Worm (Caenorhabditis elegans): ENCODE measurements around the gene tag-266.
A peak's percentile ranks its signal among the peaks of the same experiment; 100 is the strongest.

Gene tag-266

ce11 chrIII:620204-620718 is 19.8 kb downstream of the tag-266 start, which contains the start of gene T19C3.4:
TSS of gene T19C3.4 (minus strand) at chrIII:620254.
- no peak for TF ChIP-seq swsn-7 (tag; optimal IDR thresholded peaks at IDR 0.05)
- TF ChIP-seq efl-1 (optimal IDR thresholded peaks at IDR 0.05), result no peak
- TF ChIP-seq efl-1 (GFP tag; optimal IDR thresholded peaks at IDR 0.05 in 1 of 2), result peak in 1 of 2 experiments; percentile 35
- no peak for TF ChIP-seq unc-62 (GFP tag; optimal IDR thresholded peaks at IDR 0.05)
- no peak for TF ChIP-seq lin-39 (tag; optimal IDR thresholded peaks at IDR 0.05)
- no peak for TF ChIP-seq C34B4.2 (tag; optimal IDR thresholded peaks at IDR 0.05)
- TF ChIP-seq nhr-85 (tag), result peak; percentile 73
- TF ChIP-seq aha-1 (tag; optimal IDR thresholded peaks at IDR 0.05), result no peak
- TF ChIP-seq grh-1 (GFP tag; IDR thresholded peaks at IDR 0.05), result no peak
- no peak for TF ChIP-seq nhr-11 (tag; optimal IDR thresholded peaks at IDR 0.05)
- no peak for TF ChIP-seq dpl-1 (GFP tag; optimal IDR thresholded peaks at IDR 0.05)
- no peak for TF ChIP-seq rnt-1 (tag; optimal IDR thresholded peaks at IDR 0.05)
- no peak for TF ChIP-seq ceh-82 (tag; optimal IDR thresholded peaks at IDR 0.05)
- peak in 1 of 2 experiments; percentile 30 for TF ChIP-seq mdl-1 (tag; optimal IDR thresholded peaks at IDR 0.05)
- TF ChIP-seq snu-23 (GFP tag; optimal IDR thresholded peaks at IDR 0.05), result peak; percentile 16
- peak; percentile 9 for TF ChIP-seq nhr-90 (tag; optimal IDR thresholded peaks at IDR 0.05; ENCODE audit: poor library complexity)
- peak in 1 of 2 experiments; percentile 19 for TF ChIP-seq lsy-2 (tag; optimal IDR thresholded peaks at IDR 0.05)
- TF ChIP-seq nhr-19 (GFP tag; conservative IDR thresholded peaks at IDR 0.05), result no peak; the same call in 1 of the 2 replicates
- TF ChIP-seq dsc-1 (tag; optimal IDR thresholded peaks at IDR 0.05), result no peak
- TF ChIP-seq lir-3 (tag; optimal IDR thresholded peaks at IDR 0.05; ENCODE audit: poor library complexity), result no peak
- TF ChIP-seq sox-4 (tag; optimal IDR thresholded peaks at IDR 0.05), result no peak
- TF ChIP-seq elt-2 (tag; optimal IDR thresholded peaks at IDR 0.05), result peak; percentile 27
- peak in 1 of 2 experiments; percentile 52 for TF ChIP-seq lin-35 (GFP tag; optimal IDR thresholded peaks at IDR 0.05)

- TF ChIP-seq mab-9 (GFP tag; IDR thresholded peaks at IDR 0.05) (no peak), nhr-19 (GFP tag; conservative IDR thresholded peaks at IDR 0.05) (no peak), ets-5 (GFP tag; IDR thresholded peaks at IDR 0.05) (no peak), Y116A8C.19 (tag; optimal IDR thresholded peaks at IDR 0.05; ENCODE audit: borderline replicate concordance) (no peak), mep-1 (tag; optimal IDR thresholded peaks at IDR 0.05) (no peak), dsc-1 (tag; optimal IDR thresholded peaks at IDR 0.05) (no peak), ceh-8 (GFP tag; optimal IDR thresholded peaks at IDR 0.05) (no peak), pax-3 (tag; optimal IDR thresholded peaks at IDR 0.05) (no peak), nhr-77 (tag; optimal IDR thresholded peaks at IDR 0.05) (no peak), sup-37 (GFP tag; optimal IDR thresholded peaks at IDR 0.05) (no peak), efl-3 (GFP tag; optimal IDR thresholded peaks at IDR 0.05) (no peak), sptf-1 (tag; optimal IDR thresholded peaks at IDR 0.05) (no peak), nhr-84 (tag; optimal IDR thresholded peaks at IDR 0.05) (no peak)
These were observed 22.6 kb downstream of the tag-266 start, which contains the start of gene T19C3.2 for ce11 chrIII:617467-617866. TSS of gene T19C3.2 (minus strand) at chrIII:617567.

ce11 chrIII:614447-614846 is 25.6 kb downstream of the tag-266 start, which contains the start of gene T19C3.3:
TSS of gene T19C3.3 (minus strand) at chrIII:614547.
- TF ChIP-seq dpl-1 (GFP tag; optimal IDR thresholded peaks at IDR 0.05) (no peak), isw-1 (GFP tag; IDR thresholded peaks at IDR 0.05) (no peak), lin-14 (GFP tag; optimal IDR thresholded peaks at IDR 0.05) (peak; percentile 12)

- TF ChIP-seq ces-1 (GFP tag; optimal IDR thresholded peaks at IDR 0.05), result peak; percentile 21
- TF ChIP-seq efl-1 (optimal IDR thresholded peaks at IDR 0.05), result no peak
- TF ChIP-seq efl-1 (GFP tag; optimal IDR thresholded peaks at IDR 0.05 in 1 of 2), result peak in 1 of 2 experiments; percentile 2
- peak; percentile 55 for TF ChIP-seq nhr-85 (tag)
- TF ChIP-seq lir-3 (tag; optimal IDR thresholded peaks at IDR 0.05; ENCODE audit: poor library complexity), result no peak
- TF ChIP-seq nhr-84 (tag; optimal IDR thresholded peaks at IDR 0.05), result no peak
- peak; percentile 57 for TF ChIP-seq lin-14 (GFP tag; optimal IDR thresholded peaks at IDR 0.05)
These were observed 27.3 kb downstream of the tag-266 start for ce11 chrIII:612759-613158.
